Fruit fly (Drosophila melanogaster) whole organism, embryonic: ENCODE data around the gene CG2124.

Experiments used
- Abd-B ChIP-seq: fragments of 200-800 bp; sonication (Bioruptor generic); optimal IDR thresholded peaks from 2 replicates; lab custom pipeline; 2018; ENCODE audit warnings: missing biosample characterization, mild to moderate bottlenecking, missing genetic modification characterization, moderate library complexity
- Bgb ChIP-seq: fragments of 200-800 bp; sonication (Bioruptor generic); IDR thresholded peaks from 2 replicates; pipeline ENCODE4 v1.3.6; 2022; ENCODE audit warnings: missing biosample characterization, missing genetic modification characterization; ENCODE audit not compliant: partially characterized antibody
- Blimp-1 ChIP-seq: fragments of 200-800 bp; sonication (Bioruptor generic); optimal IDR thresholded peaks from 3 replicates; lab custom pipeline; 2018; ENCODE audit warnings: missing biosample characterization, missing genetic modification characterization, mild to moderate bottlenecking, moderate library complexity, missing genetic modification reagents
- BtbVII ChIP-seq: fragments of 200-800 bp; sonication (Bioruptor generic); optimal IDR thresholded peaks from 3 replicates; lab custom pipeline; 2017; ENCODE audit warnings: missing biosample characterization, mild to moderate bottlenecking, missing genetic modification characterization
- CG10274 ChIP-seq: fragments of 200-800 bp; sonication (Bioruptor generic); optimal IDR thresholded peaks from 3 replicates; lab custom pipeline; 2017; ENCODE audit warnings: missing biosample characterization, mild to moderate bottlenecking, missing genetic modification characterization
- CG10654 ChIP-seq: fragments of 200-800 bp; sonication (Bioruptor generic); optimal IDR thresholded peaks from 2 replicates; lab custom pipeline; 2016; ENCODE audit warnings: missing biosample characterization, missing genetic modification characterization
- CG11696 ChIP-seq: fragments of 200-800 bp; sonication (Bioruptor generic); IDR thresholded peaks from 2 replicates; pipeline ENCODE4 v1.3.6; 2022; ENCODE audit warnings: missing biosample characterization, missing genetic modification characterization
- CG11723 ChIP-seq: fragments of 200-800 bp; sonication (Bioruptor generic); optimal IDR thresholded peaks from 2 replicates; lab custom pipeline; 2017; ENCODE audit warnings: missing biosample characterization, mild to moderate bottlenecking, missing genetic modification characterization
- CG12071 ChIP-seq: fragments of 200-800 bp; sonication (Bioruptor generic); optimal IDR thresholded peaks from 3 replicates; lab custom pipeline; 2018; ENCODE audit warnings: missing biosample characterization, mild to moderate bottlenecking, missing genetic modification characterization
- CG12104 ChIP-seq: fragments of 200-800 bp; sonication (Bioruptor generic); optimal IDR thresholded peaks from 3 replicates; lab custom pipeline; 2016; ENCODE audit warnings: missing biosample characterization, missing genetic modification characterization
- CG12659 ChIP-seq: fragments of 200-800 bp; sonication (Bioruptor generic); optimal IDR thresholded peaks from 3 replicates; lab custom pipeline; 2017; ENCODE audit warnings: mild to moderate bottlenecking, missing biosample characterization, missing genetic modification reagents, missing genetic modification characterization
- CG15073 ChIP-seq: fragments of 200-800 bp; sonication (Bioruptor generic); optimal IDR thresholded peaks from 2 replicates; lab custom pipeline; 2016; ENCODE audit warnings: missing biosample characterization, missing genetic modification characterization
- CG1529 ChIP-seq: fragments of 200-800 bp; sonication (Bioruptor generic); optimal IDR thresholded peaks from 3 replicates; lab custom pipeline; 2018; ENCODE audit warnings: missing biosample characterization, missing genetic modification characterization
- CG15696 ChIP-seq: fragments of 200-800 bp; sonication (Bioruptor generic); optimal IDR thresholded peaks from 2 replicates; lab custom pipeline; 2019; ENCODE audit warnings: missing biosample characterization, mild to moderate bottlenecking, missing genetic modification characterization, moderate library complexity
- CG18619 ChIP-seq: fragments of 200-800 bp; sonication (Bioruptor generic); optimal IDR thresholded peaks from 3 replicates; lab custom pipeline; 2017; ENCODE audit warnings: missing biosample characterization, mild to moderate bottlenecking, missing genetic modification characterization
- CG3065 ChIP-seq: fragments of 200-800 bp; sonication (Bioruptor generic); optimal IDR thresholded peaks from 2 replicates; lab custom pipeline; 2016; ENCODE audit warnings: missing biosample characterization, missing genetic modification characterization
- CG31365 ChIP-seq: fragments of 200-800 bp; sonication (Bioruptor generic); optimal IDR thresholded peaks from 2 replicates; lab custom pipeline; 2018; ENCODE audit warnings: missing biosample characterization, mild to moderate bottlenecking, missing genetic modification characterization
- CG3163 ChIP-seq: fragments of 200-800 bp; sonication (Bioruptor generic); optimal IDR thresholded peaks from 3 replicates; lab custom pipeline; 2016; ENCODE audit warnings: missing biosample characterization, missing genetic modification characterization
- CG42726 ChIP-seq: fragments of 200-800 bp; sonication (Bioruptor generic); IDR thresholded peaks from 2 replicates; pipeline ENCODE4 v1.3.6; 2022; ENCODE audit warnings: missing biosample characterization, missing genetic modification characterization; ENCODE audit not compliant: partially characterized antibody
- CG4424 ChIP-seq: fragments of 200-800 bp; sonication (Bioruptor generic); optimal IDR thresholded peaks from 3 replicates; lab custom pipeline; 2016; ENCODE audit warnings: missing biosample characterization, missing genetic modification characterization
- CG6791 ChIP-seq: fragments of 200-800 bp; sonication (Bioruptor generic); IDR thresholded peaks from 3 replicates; pipeline ENCODE4 v1.3.6; 2022; ENCODE audit warnings: missing biosample characterization, missing genetic modification characterization; ENCODE audit not compliant: partially characterized antibody
- CG8281 ChIP-seq: fragments of 200-800 bp; sonication (Bioruptor generic); optimal IDR thresholded peaks from 2 replicates; lab custom pipeline; 2018; ENCODE audit warnings: missing biosample characterization, mild to moderate bottlenecking, missing genetic modification characterization, moderate library complexity
- CG8478 ChIP-seq: fragments of >200 bp; optimal IDR thresholded peaks from 2 replicates; lab custom pipeline; 2018
- CG8765 ChIP-seq: fragments of 200-800 bp; sonication (Bioruptor generic); IDR thresholded peaks from 2 replicates; pipeline ENCODE4 v1.3.6; 2022; ENCODE audit warnings: missing biosample characterization, missing genetic modification characterization
- CG8924 ChIP-seq: fragments of 200-800 bp; optimal IDR thresholded peaks from 3 replicates; lab custom pipeline; 2019; ENCODE audit warnings: missing biosample characterization, mild to moderate bottlenecking, missing genetic modification characterization, moderate library complexity
- CG9727 ChIP-seq: fragments of 200-800 bp; sonication (Bioruptor generic); optimal IDR thresholded peaks from 3 replicates; lab custom pipeline; 2017; ENCODE audit warnings: missing biosample characterization, mild to moderate bottlenecking, missing genetic modification characterization
- Deaf1 ChIP-seq: fragments of 200-800 bp; optimal IDR thresholded peaks from 3 replicates; lab custom pipeline; 2019; ENCODE audit warnings: missing biosample characterization, mild to moderate bottlenecking, missing genetic modification characterization, moderate library complexity
- Dip3 ChIP-seq: fragments of 200-800 bp; sonication (Bioruptor generic); optimal IDR thresholded peaks from 3 replicates; lab custom pipeline; 2016; ENCODE audit warnings: missing biosample characterization, missing genetic modification characterization
- Fer3 ChIP-seq: fragments of 200-800 bp; sonication (Bioruptor generic); optimal IDR thresholded peaks from 2 replicates; lab custom pipeline; 2018; ENCODE audit warnings: missing biosample characterization, mild to moderate bottlenecking, missing genetic modification characterization, moderate library complexity
- Hmx ChIP-seq: fragments of 200-800 bp; sonication (Bioruptor generic); optimal IDR thresholded peaks from 2 replicates; lab custom pipeline; 2016; ENCODE audit warnings: missing biosample characterization, missing genetic modification characterization
- Hr39 ChIP-seq: fragments of >200 bp; optimal IDR thresholded peaks from 2 replicates; lab custom pipeline; 2017
- Max ChIP-seq: fragments of 200-800 bp; sonication (Bioruptor generic); optimal IDR thresholded peaks from 2 replicates; lab custom pipeline; 2016; ENCODE audit warnings: missing biosample characterization, mild to moderate bottlenecking, missing genetic modification characterization
- NK7.1 ChIP-seq: fragments of 200-800 bp; sonication (Bioruptor generic); optimal IDR thresholded peaks from 3 replicates; lab custom pipeline; 2016; ENCODE audit warnings: missing biosample characterization, missing genetic modification characterization
- Nf-YA ChIP-seq: fragments of 200-800 bp; sonication (Bioruptor generic); IDR thresholded peaks from 2 replicates; pipeline ENCODE4 v1.3.6; 2022; ENCODE audit warnings: missing biosample characterization, missing genetic modification characterization
- Sry-δ ChIP-seq: fragments of 200-800 bp; sonication (Bioruptor generic); optimal IDR thresholded peaks from 2 replicates; lab custom pipeline; 2016; ENCODE audit warnings: missing biosample characterization, missing genetic modification characterization
- Trl ChIP-seq, 3 experiments: fragments of >200 bp in 2 of 3; fragments of 200-800 bp in 1 of 3; sonication (Bioruptor generic) in 1 of 3; optimal IDR thresholded peaks; 2 replicates in 1 of 3; 3 replicates in 2 of 3; lab custom pipeline; 2016 to 2017; ENCODE audit warnings: missing biosample characterization in 1 of 3, missing genetic modification characterization in 1 of 3
- abd-A ChIP-seq: fragments of 200-800 bp; sonication (Bioruptor generic); optimal IDR thresholded peaks from 3 replicates; lab custom pipeline; 2019; ENCODE audit warnings: missing biosample characterization, mild to moderate bottlenecking, missing genetic modification characterization, moderate library complexity
- amos ChIP-seq: fragments of 200-800 bp; sonication (Bioruptor generic); IDR thresholded peaks from 2 replicates; pipeline ENCODE4 v1.3.6; 2022; ENCODE audit warnings: missing biosample characterization, missing genetic modification characterization; ENCODE audit not compliant: partially characterized antibody
- crol ChIP-seq: fragments of 200-800 bp; sonication (Bioruptor generic); IDR thresholded peaks from 2 replicates; pipeline ENCODE4 v1.3.6; 2022; ENCODE audit warnings: missing biosample characterization, missing genetic modification characterization
- dimm ChIP-seq: fragments of 200-800 bp; sonication (Bioruptor generic); IDR thresholded peaks from 2 replicates; pipeline ENCODE4 v1.3.6; 2022; ENCODE audit warnings: missing biosample characterization, missing genetic modification characterization
- exex ChIP-seq: fragments of 200-800 bp; sonication (Bioruptor generic); optimal IDR thresholded peaks from 4 replicates; lab custom pipeline; 2018; ENCODE audit warnings: missing biosample characterization, mild to moderate bottlenecking, missing genetic modification characterization, moderate library complexity
- fru ChIP-seq: fragments of >200 bp; optimal IDR thresholded peaks from 2 replicates; lab custom pipeline; 2017
- grau ChIP-seq: fragments of 200-800 bp; optimal IDR thresholded peaks from 3 replicates; lab custom pipeline; 2019; ENCODE audit warnings: missing biosample characterization, mild to moderate bottlenecking, missing genetic modification characterization, moderate library complexity
- insv ChIP-seq, 2 experiments: fragments of 200-800 bp; sonication (Bioruptor generic); optimal IDR thresholded peaks; 3 replicates each; lab custom pipeline; 2016 to 2018; ENCODE audit warnings: missing biosample characterization in 2 of 2, missing genetic modification characterization in 2 of 2
- pb ChIP-seq: fragments of 200-800 bp; sonication (Bioruptor generic); optimal IDR thresholded peaks from 3 replicates; lab custom pipeline; 2016; ENCODE audit warnings: missing biosample characterization, missing genetic modification characterization
- pfk ChIP-seq: fragments of 200-800 bp; sonication (Bioruptor generic); optimal IDR thresholded peaks from 2 replicates; lab custom pipeline; 2018; ENCODE audit warnings: missing biosample characterization, mild to moderate bottlenecking, missing genetic modification characterization, moderate library complexity
- row ChIP-seq: fragments of 200-800 bp; sonication (Bioruptor generic); IDR thresholded peaks from 3 replicates; pipeline ENCODE4 v1.3.6; 2022; ENCODE audit warnings: missing biosample characterization, missing genetic modification characterization
- sima ChIP-seq: fragments of 200-800 bp; sonication (Bioruptor generic); optimal IDR thresholded peaks from 2 replicates; lab custom pipeline; 2016; ENCODE audit warnings: missing biosample characterization, missing genetic modification characterization
- so ChIP-seq: fragments of 200-800 bp; sonication (Bioruptor generic); IDR thresholded peaks from 3 replicates; pipeline ENCODE4 v1.3.6; 2022; ENCODE audit warnings: missing biosample characterization, missing genetic modification characterization
- unc-4 ChIP-seq: fragments of 200-800 bp; sonication (Bioruptor generic); IDR thresholded peaks from 2 replicates; pipeline ENCODE4 v1.3.6; 2022; ENCODE audit warnings: missing biosample characterization, missing genetic modification characterization; ENCODE audit not compliant: partially characterized antibody
- zen2 ChIP-seq: fragments of 200-800 bp; sonication (Bioruptor generic); IDR thresholded peaks from 3 replicates; pipeline ENCODE4 v1.3.6; 2022; ENCODE audit warnings: missing biosample characterization, missing genetic modification characterization; ENCODE audit not compliant: partially characterized antibody
- zfh2 ChIP-seq: fragments of 200-800 bp; sonication (Bioruptor generic); optimal IDR thresholded peaks from 2 replicates; lab custom pipeline; 2016; ENCODE audit warnings: missing biosample characterization, missing genetic modification characterization

Gene CG2124

dm6 chrX:10613568-10613967, 17.6 kb downstream of the CG2124 start (continued):
- TF ChIP-seq BtbVII: no peak
- no peak for TF ChIP-seq Hr39 (lab: Kevin White, UChicago)
- peak; percentile 49; the same call in 1 of the 2 replicates for TF ChIP-seq CG11696
- no peak for TF ChIP-seq fru (lab: Kevin White, UChicago)
- TF ChIP-seq so (GFP tag; lab: Robert Waterston, UW): no peak
- TF ChIP-seq CG4424 (GFP tag; lab: Kevin White, UChicago): no peak
- TF ChIP-seq crol (GFP tag; lab: Robert Waterston, UW): peak; percentile 64
- TF ChIP-seq Hmx (GFP tag; lab: Kevin White, UChicago): no peak
- TF ChIP-seq CG3163 (GFP tag; lab: Kevin White, UChicago): no peak
- no peak for TF ChIP-seq CG6791 (GFP tag; lab: Robert Waterston, UW)
- no peak for TF ChIP-seq zfh2 (GFP tag; lab: Kevin White, UChicago)
- no peak for TF ChIP-seq Dip3 (GFP tag; lab: Kevin White, UChicago)
- no peak for TF ChIP-seq exex (tag; lab: Kevin White, UChicago)
- no peak for TF ChIP-seq CG11723 (GFP tag; lab: Kevin White, UChicago)
- no peak for TF ChIP-seq CG12104 (GFP tag; lab: Kevin White, UChicago)
- no peak for TF ChIP-seq insv (GFP tag; optimal IDR thresholded peaks at IDR 0.05; lab: Kevin White, UChicago)
- TF ChIP-seq abd-A (tag; lab: Kevin White, UChicago): peak; percentile 97
- TF ChIP-seq grau (tag; lab: Kevin White, UChicago): no peak
- TF ChIP-seq CG8924 (tag; lab: Kevin White, UChicago): no peak
- no peak for TF ChIP-seq pb (GFP tag; lab: Kevin White, UChicago)
- TF ChIP-seq CG8765: no peak
- TF ChIP-seq CG12659 (GFP tag; lab: Kevin White, UChicago): no peak
- no peak for TF ChIP-seq sima (GFP tag; lab: Kevin White, UChicago)
- TF ChIP-seq zen2 (GFP tag; lab: Robert Waterston, UW): no peak
- no peak for TF ChIP-seq CG15073 (GFP tag; lab: Kevin White, UChicago)
- no peak for TF ChIP-seq Abd-B (GFP tag; lab: Kevin White, UChicago)
- no peak for TF ChIP-seq CG42726
- no peak for TF ChIP-seq CG9727 (GFP tag; lab: Kevin White, UChicago)
- no peak for TF ChIP-seq CG1529 (GFP tag; lab: Kevin White, UChicago)
- TF ChIP-seq Max: no peak
- TF ChIP-seq pfk: no peak
- TF ChIP-seq Nf-YA (GFP tag; lab: Robert Waterston, UW): no peak
- no peak for TF ChIP-seq amos (GFP tag; lab: Robert Waterston, UW)
- no peak for TF ChIP-seq CG8478 (lab: Kevin White, UChicago)
- no peak for TF ChIP-seq Fer3 (tag; lab: Kevin White, UChicago)
- TF ChIP-seq dimm (GFP tag; lab: Robert Waterston, UW): no peak
- TF ChIP-seq row: no peak
- TF ChIP-seq CG3065 (GFP tag; lab: Kevin White, UChicago): no peak
- TF ChIP-seq NK7.1 (GFP tag; lab: Kevin White, UChicago): no peak
- TF ChIP-seq Sry-δ (GFP tag; lab: Kevin White, UChicago): no peak
- no peak for TF ChIP-seq CG10654 (GFP tag; lab: Kevin White, UChicago)
- no peak for TF ChIP-seq CG12071 (GFP tag; lab: Kevin White, UChicago)
- TF ChIP-seq Bgb (GFP tag; lab: Robert Waterston, UW): 0 out of 2 replicates have a peak, but pooled peaks have one; percentile 14
- no peak for TF ChIP-seq Trl (optimal IDR thresholded peaks at IDR 0.05; lab: Kevin White, UChicago)
- TF ChIP-seq Trl (GFP tag; optimal IDR thresholded peaks at IDR 0.05; lab: Kevin White, UChicago): no peak
- TF ChIP-seq CG31365 (tag; lab: Kevin White, UChicago): no peak
- TF ChIP-seq CG18619: no peak
- TF ChIP-seq CG8281 (tag; lab: Kevin White, UChicago): no peak
- no peak for TF ChIP-seq CG15696
- no peak for TF ChIP-seq unc-4 (GFP tag; lab: Robert Waterston, UW)
- TF ChIP-seq Deaf1 (tag; lab: Kevin White, UChicago): peak; percentile 29
- TF ChIP-seq CG10274 (GFP tag; lab: Kevin White, UChicago): no peak
- TF ChIP-seq Blimp-1 (GFP tag; lab: Kevin White, UChicago): no peak
